Fruit fly (Drosophila melanogaster) whole organism, embryonic: ENCODE data around the gene Prp39.

ENCODE experiments used
- Ada2b ChIP-seq: fragments of 200-800 bp; sonication (Bioruptor generic); IDR thresholded peaks from 2 replicates; pipeline ENCODE4 v1.3.6; 2022; ENCODE audit warnings: missing biosample characterization, missing genetic modification characterization
- Asciz ChIP-seq: fragments of 200-800 bp; sonication (Bioruptor generic); optimal IDR thresholded peaks from 2 replicates; lab custom pipeline; 2017; ENCODE audit warnings: missing biosample characterization, mild to moderate bottlenecking, missing genetic modification characterization, missing genetic modification reagents
- Blimp-1 ChIP-seq: fragments of 200-800 bp; sonication (Bioruptor generic); optimal IDR thresholded peaks from 3 replicates; lab custom pipeline; 2018; ENCODE audit warnings: missing biosample characterization, missing genetic modification characterization, mild to moderate bottlenecking, moderate library complexity, missing genetic modification reagents
- CG10267 ChIP-seq: fragments of 200-800 bp; sonication (Bioruptor generic); optimal IDR thresholded peaks from 2 replicates; lab custom pipeline; 2018; ENCODE audit warnings: missing biosample characterization, mild to moderate bottlenecking, missing genetic modification characterization, moderate library complexity
- CG11456 ChIP-seq: fragments of 200-800 bp; sonication (Bioruptor generic); IDR thresholded peaks from 3 replicates; pipeline ENCODE4 v1.3.6; 2022; ENCODE audit warnings: missing biosample characterization, missing genetic modification characterization
- CG14710 ChIP-seq: fragments of 200-800 bp; sonication (Bioruptor generic); optimal IDR thresholded peaks from 3 replicates; lab custom pipeline; 2019; ENCODE audit warnings: missing biosample characterization, mild to moderate bottlenecking, missing genetic modification characterization, moderate library complexity
- CG16779 ChIP-seq: fragments of 200-800 bp; sonication (Bioruptor generic); IDR thresholded peaks from 2 replicates; pipeline ENCODE4 v1.3.6; 2022; ENCODE audit warnings: missing biosample characterization, missing genetic modification characterization
- CG17361 ChIP-seq: fragments of 200-800 bp; sonication (Bioruptor generic); IDR thresholded peaks from 3 replicates; pipeline ENCODE4 v1.3.6; 2022; ENCODE audit warnings: missing biosample characterization, missing genetic modification characterization
- CG18262 ChIP-seq: fragments of 200-800 bp; optimal IDR thresholded peaks from 3 replicates; lab custom pipeline; 2019; ENCODE audit warnings: missing biosample characterization, mild to moderate bottlenecking, missing genetic modification characterization, moderate library complexity
- CG2678 ChIP-seq: fragments of 200-800 bp; sonication (Bioruptor generic); optimal IDR thresholded peaks from 3 replicates; lab custom pipeline; 2019; ENCODE audit warnings: missing biosample characterization, mild to moderate bottlenecking, missing genetic modification characterization, moderate library complexity
- CG2712 ChIP-seq: fragments of 200-800 bp; optimal IDR thresholded peaks from 3 replicates; lab custom pipeline; 2019; ENCODE audit warnings: missing biosample characterization, mild to moderate bottlenecking, missing genetic modification characterization, moderate library complexity
- CG31441 ChIP-seq: fragments of 200-800 bp; sonication (Bioruptor generic); IDR thresholded peaks from 2 replicates; pipeline ENCODE4 v1.3.6; 2022; ENCODE audit warnings: missing biosample characterization, missing genetic modification characterization
- CG34376 ChIP-seq: fragments of 200-800 bp; sonication (Bioruptor generic); optimal IDR thresholded peaks from 2 replicates; lab custom pipeline; 2018; ENCODE audit warnings: missing biosample characterization, mild to moderate bottlenecking, missing genetic modification characterization
- CG7372 ChIP-seq: fragments of 200-800 bp; sonication (Bioruptor generic); IDR thresholded peaks from 2 replicates; pipeline ENCODE4 v1.3.6; 2022; ENCODE audit warnings: missing biosample characterization, missing genetic modification characterization
- CG7839 ChIP-seq: fragments of 200-800 bp; sonication (Bioruptor generic); optimal IDR thresholded peaks from 3 replicates; lab custom pipeline; 2018; ENCODE audit warnings: missing biosample characterization, mild to moderate bottlenecking, missing genetic modification characterization, moderate library complexity
- CG8281 ChIP-seq: fragments of 200-800 bp; sonication (Bioruptor generic); optimal IDR thresholded peaks from 2 replicates; lab custom pipeline; 2018; ENCODE audit warnings: missing biosample characterization, mild to moderate bottlenecking, missing genetic modification characterization, moderate library complexity
- CG8388 ChIP-seq: fragments of 200-800 bp; sonication (Bioruptor generic); optimal IDR thresholded peaks from 2 replicates; lab custom pipeline; 2019; ENCODE audit warnings: missing biosample characterization, mild to moderate bottlenecking, missing genetic modification characterization, moderate library complexity
- CG8924 ChIP-seq: fragments of 200-800 bp; optimal IDR thresholded peaks from 3 replicates; lab custom pipeline; 2019; ENCODE audit warnings: missing biosample characterization, mild to moderate bottlenecking, missing genetic modification characterization, moderate library complexity
- CoRest ChIP-seq: fragments of 200-800 bp; sonication (Bioruptor generic); optimal IDR thresholded peaks from 3 replicates; lab custom pipeline; 2018; ENCODE audit warnings: missing biosample characterization, mild to moderate bottlenecking, missing genetic modification characterization, moderate library complexity
- D ChIP-seq, 2 experiments: fragments of 200-800 bp in 1 of 2; fragments of >200 bp in 1 of 2; sonication (Bioruptor generic) in 1 of 2; optimal IDR thresholded peaks; 2 replicates in 1 of 2; 3 replicates in 1 of 2; lab custom pipeline; 2017; ENCODE audit warnings: mild to moderate bottlenecking in 1 of 2, missing biosample characterization in 1 of 2, missing genetic modification characterization in 1 of 2, missing genetic modification reagents in 1 of 2
- Hey ChIP-seq: fragments of 200-800 bp; sonication (Bioruptor generic); optimal IDR thresholded peaks from 3 replicates; lab custom pipeline; 2018; ENCODE audit warnings: missing biosample characterization, mild to moderate bottlenecking, missing genetic modification characterization
- Hr3 ChIP-seq: fragments of 200-800 bp; sonication (Bioruptor generic); optimal IDR thresholded peaks from 3 replicates; lab custom pipeline; 2016; ENCODE audit warnings: missing biosample characterization, missing genetic modification characterization
- Hr78 ChIP-seq, 2 experiments: fragments of 200-800 bp in 1 of 2; fragments of >200 bp in 1 of 2; sonication (Bioruptor generic) in 1 of 2; optimal IDR thresholded peaks; 2 replicates each; lab custom pipeline; 2017 to 2019; ENCODE audit warnings: missing biosample characterization in 2 of 2, missing genetic modification characterization in 2 of 2, mild to moderate bottlenecking in 1 of 2, moderate library complexity in 1 of 2
- Kr ChIP-seq: fragments of 200-800 bp; sonication (Bioruptor generic); optimal IDR thresholded peaks from 2 replicates; lab custom pipeline; 2017; ENCODE audit warnings: missing biosample characterization, mild to moderate bottlenecking, missing genetic modification characterization
- Max ChIP-seq: fragments of 200-800 bp; sonication (Bioruptor generic); optimal IDR thresholded peaks from 2 replicates; lab custom pipeline; 2016; ENCODE audit warnings: missing biosample characterization, mild to moderate bottlenecking, missing genetic modification characterization
- Med ChIP-seq: fragments of 200-800 bp; sonication (Bioruptor generic); peaks from one replicate; lab custom pipeline; 2016; ENCODE audit warnings: missing biosample characterization, missing genetic modification characterization, mild to moderate bottlenecking, inconsistent platforms, moderate library complexity
- PHDP ChIP-seq: fragments of 200-800 bp; sonication (Bioruptor generic); optimal IDR thresholded peaks from 3 replicates; lab custom pipeline; 2018; ENCODE audit warnings: missing biosample characterization, mild to moderate bottlenecking, missing genetic modification characterization, moderate library complexity
- Ssrp ChIP-seq: fragments of 200-800 bp; sonication (Bioruptor generic); optimal IDR thresholded peaks from 2 replicates; lab custom pipeline; 2018; ENCODE audit warnings: missing biosample characterization, mild to moderate bottlenecking, missing genetic modification characterization, moderate library complexity
- az2 ChIP-seq: fragments of 200-800 bp; sonication (Bioruptor generic); optimal IDR thresholded peaks from 3 replicates; lab custom pipeline; 2016; ENCODE audit warnings: missing biosample characterization, missing genetic modification characterization
- dmrt11E ChIP-seq: fragments of 200-800 bp; sonication (Bioruptor generic); optimal IDR thresholded peaks from 3 replicates; lab custom pipeline; 2018; ENCODE audit warnings: missing biosample characterization, mild to moderate bottlenecking, missing genetic modification characterization, moderate library complexity
- eve ChIP-seq, 2 experiments: fragments of >200 bp; optimal IDR thresholded peaks; 2 replicates each; lab custom pipeline; 2017; ENCODE audit warnings: missing biosample characterization in 2 of 2, missing genetic modification characterization in 2 of 2
- exex ChIP-seq: fragments of 200-800 bp; sonication (Bioruptor generic); optimal IDR thresholded peaks from 4 replicates; lab custom pipeline; 2018; ENCODE audit warnings: missing biosample characterization, mild to moderate bottlenecking, missing genetic modification characterization, moderate library complexity
- gem ChIP-seq: fragments of 200-800 bp; sonication (Bioruptor generic); optimal IDR thresholded peaks from 2 replicates; lab custom pipeline; 2019; ENCODE audit warnings: missing biosample characterization, mild to moderate bottlenecking, missing genetic modification characterization, moderate library complexity
- gsb-n ChIP-seq: fragments of 200-800 bp; sonication (Bioruptor generic); optimal IDR thresholded peaks from 3 replicates; lab custom pipeline; 2018; ENCODE audit warnings: missing biosample characterization, mild to moderate bottlenecking, missing genetic modification characterization
- gt ChIP-seq: fragments of 200-800 bp; sonication (Bioruptor generic); IDR thresholded peaks from 2 replicates; pipeline ENCODE4 v1.3.6; 2022; ENCODE audit warnings: missing biosample characterization, missing genetic modification characterization
- nmo ChIP-seq: fragments of 200-800 bp; sonication (Bioruptor generic); optimal IDR thresholded peaks from 2 replicates; lab custom pipeline; 2018; ENCODE audit warnings: missing biosample characterization, mild to moderate bottlenecking, missing genetic modification characterization, moderate library complexity
- phol ChIP-seq: fragments of 200-800 bp; sonication (Bioruptor generic); optimal IDR thresholded peaks from 3 replicates; lab custom pipeline; 2018; ENCODE audit warnings: missing biosample characterization, mild to moderate bottlenecking, missing genetic modification characterization, moderate library complexity
- row ChIP-seq: fragments of 200-800 bp; sonication (Bioruptor generic); IDR thresholded peaks from 3 replicates; pipeline ENCODE4 v1.3.6; 2022; ENCODE audit warnings: missing biosample characterization, missing genetic modification characterization
- tio ChIP-seq: fragments of 200-800 bp; sonication (Bioruptor generic); optimal IDR thresholded peaks from 2 replicates; lab custom pipeline; 2017; ENCODE audit warnings: missing biosample characterization, missing genetic modification characterization, inconsistent platforms
- unpg ChIP-seq: fragments of 200-800 bp; sonication (Bioruptor generic); optimal IDR thresholded peaks from 3 replicates; lab custom pipeline; 2018; ENCODE audit warnings: missing biosample characterization, mild to moderate bottlenecking, missing genetic modification characterization, moderate library complexity
- usp ChIP-seq: fragments of >200 bp; optimal IDR thresholded peaks from 2 replicates; lab custom pipeline; 2017; ENCODE audit warnings: missing biosample characterization, missing genetic modification characterization

Prp39 gene

DNA sequence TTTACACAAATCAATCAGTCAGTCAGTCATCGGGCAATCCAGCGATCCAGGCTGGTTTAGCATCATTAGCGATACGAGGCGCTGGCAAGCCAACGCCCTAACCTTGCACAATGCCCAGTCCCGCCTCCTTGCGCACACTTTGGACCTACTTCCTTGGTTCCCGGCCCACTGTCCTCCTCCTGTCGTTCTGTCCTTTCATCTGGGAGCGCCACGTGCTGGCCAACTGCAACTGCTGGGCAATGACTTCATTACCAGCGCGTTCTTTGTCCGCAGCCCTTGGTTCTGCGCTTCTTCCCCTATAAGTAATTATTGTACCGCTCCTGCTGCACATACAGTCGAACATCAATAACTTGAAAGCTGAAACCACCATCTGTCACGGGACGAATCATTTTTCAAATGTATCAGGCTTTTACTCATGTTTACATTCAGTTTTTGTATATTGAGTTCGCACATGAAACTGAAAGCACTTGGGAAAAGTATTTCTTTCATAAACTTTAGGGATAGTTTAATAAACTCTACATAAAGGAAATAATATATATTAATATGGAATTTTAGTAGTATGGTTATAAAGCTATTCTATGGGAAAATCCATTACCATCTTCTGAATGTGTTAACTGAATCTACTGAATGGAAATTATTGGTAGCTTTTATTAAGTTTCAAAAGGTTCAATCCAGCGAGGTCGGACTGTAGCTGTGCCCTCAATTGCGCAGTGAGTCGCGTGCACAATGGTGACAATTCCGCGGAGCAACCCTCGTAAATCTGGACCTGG lies 35.8 kb downstream of the Prp39 start (continued):
- peak; percentile 34 for TF ChIP-seq Blimp-1
- peak; percentile 39 for TF ChIP-seq CG7839 (tag; lab: Kevin White, UChicago)
- peak; percentile 16 for TF ChIP-seq tio
- peak; percentile 24 for TF ChIP-seq CG2712 (tag; lab: Kevin White, UChicago)
- peak; percentile 10 for TF ChIP-seq CG10267
- TF ChIP-seq CoRest: peak; percentile 42
- no peak for TF ChIP-seq usp (GFP tag; lab: Kevin White, UChicago)
- no peak for TF ChIP-seq CG34376 (GFP tag; lab: Kevin White, UChicago)
- peak; percentile 59 for TF ChIP-seq CG18262 (tag; lab: Kevin White, UChicago)
- peak; percentile 10 for TF ChIP-seq Asciz
- TF ChIP-seq CG11456 (GFP tag; lab: Robert Waterston, UW): 0 out of 3 replicates have a peak, but pooled peaks have one; percentile 59
- no peak for TF ChIP-seq D (optimal IDR thresholded peaks at IDR 0.05; lab: Kevin White, UChicago)
- peak; percentile 13 for TF ChIP-seq D (GFP tag; optimal IDR thresholded peaks at IDR 0.05; lab: Kevin White, UChicago)
- TF ChIP-seq nmo: peak; percentile 23
- TF ChIP-seq CG8388 (GFP tag; lab: Kevin White, UChicago): peak; percentile 29
- TF ChIP-seq gem (tag; lab: Kevin White, UChicago): peak; percentile 56
- TF ChIP-seq dmrt11E (tag; lab: Kevin White, UChicago): peak; percentile 40
- peak; percentile 32 for TF ChIP-seq Ssrp (tag; lab: Kevin White, UChicago)
- TF ChIP-seq PHDP (tag; lab: Kevin White, UChicago): peak; percentile 32
- TF ChIP-seq gsb-n (tag; lab: Kevin White, UChicago): peak; percentile 35
- peak; percentile 47; the same call in 2 of the 3 replicates for TF ChIP-seq row (GFP tag; lab: Robert Waterston, UW)
- TF ChIP-seq CG14710 (tag; lab: Kevin White, UChicago): peak; percentile 31
- TF ChIP-seq Kr (GFP tag; lab: Kevin White, UChicago): no peak
- TF ChIP-seq CG8924 (tag; lab: Kevin White, UChicago): peak; percentile 15
- TF ChIP-seq CG17361: peak; percentile 52; the same call in 2 of the 3 replicates
- TF ChIP-seq unpg (GFP tag; lab: Kevin White, UChicago): peak; percentile 6
- no peak for TF ChIP-seq Med (GFP tag; lab: Kevin White, UChicago)
- TF ChIP-seq CG2678 (tag; lab: Kevin White, UChicago): peak; percentile 40
- TF ChIP-seq az2 (GFP tag; lab: Kevin White, UChicago): peak; percentile 15
- peak; percentile 8 for TF ChIP-seq Hr3
- peak; percentile 38; the same call in 1 of the 2 replicates for TF ChIP-seq CG31441 (GFP tag; lab: Robert Waterston, UW)

DNA sequence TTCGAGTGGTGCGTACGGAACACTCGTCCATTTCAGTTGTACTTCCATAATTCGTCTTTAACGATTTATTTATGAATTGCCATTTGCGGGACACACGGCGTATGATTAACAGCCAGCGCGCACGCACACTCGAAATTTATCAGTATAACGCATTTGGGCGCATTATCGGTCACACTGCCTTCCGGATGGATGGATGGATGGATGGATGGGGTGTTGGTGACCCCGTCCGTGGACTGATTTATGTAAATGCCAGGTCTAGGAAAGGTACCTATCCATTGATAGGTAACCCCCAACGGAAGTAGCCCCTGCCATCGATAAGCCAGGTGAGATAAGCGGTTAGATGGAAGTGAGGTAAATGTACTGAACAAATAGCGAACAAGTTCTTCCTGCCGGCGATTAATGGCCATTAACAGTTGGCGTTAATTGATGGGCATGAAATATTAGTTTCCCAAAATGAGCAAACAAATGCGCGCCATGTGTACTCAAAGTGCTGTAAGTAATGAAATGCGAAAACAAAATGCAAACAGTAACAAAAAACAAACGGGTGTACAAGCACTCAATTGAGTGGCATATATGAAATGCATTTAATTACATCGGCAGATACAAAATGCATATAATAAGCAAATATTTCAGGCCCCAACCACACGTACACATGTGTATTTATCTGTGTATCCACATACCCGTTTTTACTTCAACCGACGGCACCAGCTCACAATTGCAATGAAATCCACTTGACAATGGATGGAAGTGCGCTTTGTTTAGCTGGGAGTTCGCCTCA lies 37.0 kb downstream of the Prp39 start:
- peak in 1 of 2 experiments; percentile 54 for TF ChIP-seq eve (GFP tag; optimal IDR thresholded peaks at IDR 0.05; lab: Kevin White, UChicago)
- TF ChIP-seq phol (tag; lab: Kevin White, UChicago): no peak
- TF ChIP-seq CG7372: peak; percentile 38; the same call in 1 of the 2 replicates
- TF ChIP-seq Max (GFP tag; lab: Kevin White, UChicago): no peak
- TF ChIP-seq Med (GFP tag; lab: Kevin White, UChicago): peak; percentile 43
- peak; percentile 66 for TF ChIP-seq CG8281 (tag; lab: Kevin White, UChicago)
- TF ChIP-seq Hey (tag; lab: Kevin White, UChicago): peak; percentile 43
- peak in 1 of 2 experiments; percentile 25 for TF ChIP-seq Hr78 (GFP tag; optimal IDR thresholded peaks at IDR 0.05; lab: Kevin White, UChicago)
- TF ChIP-seq exex (tag; lab: Kevin White, UChicago): peak; percentile 36
- no peak for TF ChIP-seq CG16779 (GFP tag; lab: Robert Waterston, UW)
- TF ChIP-seq gt: no peak
- no peak for TF ChIP-seq Ada2b (GFP tag; lab: Robert Waterston, UW)
